Fruit fly (Drosophila melanogaster) whole organism, embryonic: ENCODE results near the gene CG11263.

Experiments used
- ATbp ChIP-seq: fragments of 200-800 bp; sonication (Bioruptor generic); optimal IDR thresholded peaks from 2 replicates; lab custom pipeline; 2017; ENCODE audit warnings: missing biosample characterization, mild to moderate bottlenecking, missing genetic modification characterization, missing genetic modification reagents
- Aef1 ChIP-seq: fragments of 200-800 bp; sonication (Bioruptor generic); IDR thresholded peaks from 3 replicates; pipeline ENCODE4 v1.3.6; 2022; ENCODE audit warnings: missing biosample characterization, missing genetic modification characterization
- BEAF-32 ChIP-seq: fragments of 200-800 bp; sonication (Bioruptor generic); optimal IDR thresholded peaks from 3 replicates; lab custom pipeline; 2017; ENCODE audit warnings: missing biosample characterization, missing genetic modification characterization, mild to moderate bottlenecking, moderate library complexity, missing genetic modification reagents
- BtbVII ChIP-seq: fragments of 200-800 bp; sonication (Bioruptor generic); optimal IDR thresholded peaks from 3 replicates; lab custom pipeline; 2017; ENCODE audit warnings: missing biosample characterization, mild to moderate bottlenecking, missing genetic modification characterization
- CG11247 ChIP-seq: fragments of 200-800 bp; sonication (Bioruptor generic); IDR thresholded peaks from 2 replicates; pipeline ENCODE4 v1.3.6; 2022; ENCODE audit warnings: missing biosample characterization, missing genetic modification characterization
- CG1603 ChIP-seq: fragments of 200-800 bp; sonication (Bioruptor generic); optimal IDR thresholded peaks from 2 replicates; lab custom pipeline; 2019; ENCODE audit warnings: missing biosample characterization, mild to moderate bottlenecking, missing genetic modification characterization, moderate library complexity
- CG1647 ChIP-seq: fragments of 200-800 bp; sonication (Bioruptor generic); optimal IDR thresholded peaks from 3 replicates; lab custom pipeline; 2016; ENCODE audit warnings: missing biosample characterization, missing genetic modification characterization
- CG16779 ChIP-seq: fragments of 200-800 bp; sonication (Bioruptor generic); IDR thresholded peaks from 2 replicates; pipeline ENCODE4 v1.3.6; 2022; ENCODE audit warnings: missing biosample characterization, missing genetic modification characterization
- CG16813 ChIP-seq: fragments of 200-800 bp; sonication (Bioruptor generic); IDR thresholded peaks from 3 replicates; pipeline ENCODE4 v1.3.6; 2022; ENCODE audit warnings: missing biosample characterization, missing genetic modification characterization; ENCODE audit not compliant: partially characterized antibody
- CG17359 ChIP-seq: fragments of 200-800 bp; sonication (Bioruptor generic); optimal IDR thresholded peaks from 3 replicates; lab custom pipeline; 2018; ENCODE audit warnings: missing biosample characterization, mild to moderate bottlenecking, missing genetic modification characterization, moderate library complexity
- CG1792 ChIP-seq: fragments of 200-800 bp; sonication (Bioruptor generic); optimal IDR thresholded peaks from 2 replicates; lab custom pipeline; 2016; ENCODE audit warnings: missing biosample characterization, missing genetic modification characterization
- CG18619 ChIP-seq: fragments of 200-800 bp; sonication (Bioruptor generic); optimal IDR thresholded peaks from 3 replicates; lab custom pipeline; 2017; ENCODE audit warnings: missing biosample characterization, mild to moderate bottlenecking, missing genetic modification characterization
- CG3065 ChIP-seq: fragments of 200-800 bp; sonication (Bioruptor generic); optimal IDR thresholded peaks from 2 replicates; lab custom pipeline; 2016; ENCODE audit warnings: missing biosample characterization, missing genetic modification characterization
- CG31388 ChIP-seq: fragments of 200-800 bp; sonication (Bioruptor generic); optimal IDR thresholded peaks from 2 replicates; lab custom pipeline; 2016; ENCODE audit warnings: missing biosample characterization, missing genetic modification characterization
- CG3726 ChIP-seq: fragments of 200-800 bp; sonication (Bioruptor generic); IDR thresholded peaks from 3 replicates; pipeline ENCODE4, ENCODE4 v1.3.6; 2022; ENCODE audit warnings: missing biosample characterization, missing genetic modification characterization
- CG4360 ChIP-seq: fragments of 200-800 bp; sonication (Bioruptor generic); IDR thresholded peaks from 2 replicates; pipeline ENCODE4 v1.3.6; 2022; ENCODE audit warnings: missing biosample characterization, missing genetic modification characterization
- CG4617 ChIP-seq: fragments of 200-800 bp; sonication (Bioruptor generic); optimal IDR thresholded peaks from 3 replicates; lab custom pipeline; 2016; ENCODE audit warnings: missing biosample characterization, missing genetic modification characterization, borderline replicate concordance
- CG5953 ChIP-seq: fragments of 200-800 bp; sonication (Bioruptor generic); IDR thresholded peaks from 2 replicates; pipeline ENCODE4 v1.3.6; 2022; ENCODE audit warnings: missing biosample characterization, missing genetic modification characterization
- CG6854 ChIP-seq: fragments of 200-800 bp; sonication (Bioruptor generic); optimal IDR thresholded peaks from 3 replicates; lab custom pipeline; 2017; ENCODE audit warnings: missing biosample characterization, mild to moderate bottlenecking, missing genetic modification characterization
- CG8944 ChIP-seq: fragments of 200-800 bp; sonication (Bioruptor generic); optimal IDR thresholded peaks from 3 replicates; lab custom pipeline; 2016; ENCODE audit warnings: missing biosample characterization, missing genetic modification characterization
- CG9817 ChIP-seq: fragments of 200-800 bp; sonication (Bioruptor generic); optimal IDR thresholded peaks from 2 replicates; lab custom pipeline; 2018; ENCODE audit warnings: missing biosample characterization, mild to moderate bottlenecking, missing genetic modification characterization, moderate library complexity
- D19A ChIP-seq: fragments of 200-800 bp; optimal IDR thresholded peaks from 3 replicates; lab custom pipeline; 2019; ENCODE audit warnings: missing biosample characterization, mild to moderate bottlenecking, missing genetic modification characterization, moderate library complexity
- Dip2 ChIP-seq: fragments of 200-800 bp; sonication (Bioruptor generic); IDR thresholded peaks from 2 replicates; pipeline ENCODE4 v1.3.6; 2022; ENCODE audit warnings: missing biosample characterization, missing genetic modification characterization
- GATAe ChIP-seq: fragments of 200-800 bp; sonication (Bioruptor generic); conservative IDR thresholded peaks from 2 replicates; pipeline ENCODE4 v1.3.6; 2022; ENCODE audit warnings: missing biosample characterization, missing genetic modification characterization
- Gsc ChIP-seq: fragments of 200-800 bp; sonication (Bioruptor generic); IDR thresholded peaks from 2 replicates; pipeline ENCODE4 v1.3.6; 2022; ENCODE audit warnings: missing biosample characterization, missing genetic modification characterization
- Hey ChIP-seq: fragments of 200-800 bp; sonication (Bioruptor generic); optimal IDR thresholded peaks from 3 replicates; lab custom pipeline; 2018; ENCODE audit warnings: missing biosample characterization, mild to moderate bottlenecking, missing genetic modification characterization
- Kr ChIP-seq: fragments of 200-800 bp; sonication (Bioruptor generic); optimal IDR thresholded peaks from 2 replicates; lab custom pipeline; 2017; ENCODE audit warnings: missing biosample characterization, mild to moderate bottlenecking, missing genetic modification characterization
- Med ChIP-seq: fragments of 200-800 bp; sonication (Bioruptor generic); peaks from one replicate; lab custom pipeline; 2016; ENCODE audit warnings: missing biosample characterization, missing genetic modification characterization, mild to moderate bottlenecking, inconsistent platforms, moderate library complexity
- Myb ChIP-seq: fragments of 200-800 bp; sonication (Bioruptor generic); optimal IDR thresholded peaks from 2 replicates; lab custom pipeline; 2016; ENCODE audit warnings: missing biosample characterization, missing genetic modification characterization
- NfI ChIP-seq: fragments of 200-800 bp; sonication (Bioruptor generic); optimal IDR thresholded peaks from 3 replicates; lab custom pipeline; 2018; ENCODE audit warnings: missing biosample characterization, mild to moderate bottlenecking, missing genetic modification characterization, moderate library complexity
- Ravus ChIP-seq: fragments of 200-800 bp; sonication (Bioruptor generic); IDR thresholded peaks from 2 replicates; pipeline ENCODE4 v1.3.6; 2022; ENCODE audit warnings: missing biosample characterization, missing genetic modification characterization
- Six4 ChIP-seq: fragments of 200-800 bp; sonication (Bioruptor generic); optimal IDR thresholded peaks from 2 replicates; lab custom pipeline; 2016; ENCODE audit warnings: missing biosample characterization, missing genetic modification characterization
- Xbp1 ChIP-seq: fragments of 200-800 bp; sonication (Bioruptor generic); optimal IDR thresholded peaks from 3 replicates; lab custom pipeline; 2016; ENCODE audit warnings: missing biosample characterization, mild to moderate bottlenecking, missing genetic modification characterization
- aop ChIP-seq: fragments of 200-800 bp; sonication (Bioruptor generic); IDR thresholded peaks from 2 replicates; pipeline ENCODE4 v1.3.6; 2022; ENCODE audit warnings: missing biosample characterization, missing genetic modification characterization
- ato ChIP-seq: fragments of 200-800 bp; sonication (Bioruptor generic); IDR thresholded peaks from 2 replicates; pipeline ENCODE4 v1.3.6; 2022; ENCODE audit warnings: missing biosample characterization, missing genetic modification characterization; ENCODE audit not compliant: partially characterized antibody
- br ChIP-seq: fragments of >200 bp; optimal IDR thresholded peaks from 2 replicates; lab custom pipeline; 2017
- dmrt11E ChIP-seq: fragments of 200-800 bp; sonication (Bioruptor generic); optimal IDR thresholded peaks from 3 replicates; lab custom pipeline; 2018; ENCODE audit warnings: missing biosample characterization, mild to moderate bottlenecking, missing genetic modification characterization, moderate library complexity
- ems ChIP-seq: fragments of 200-800 bp; sonication (Bioruptor generic); optimal IDR thresholded peaks from 3 replicates; lab custom pipeline; 2016; ENCODE audit warnings: missing biosample characterization, missing genetic modification characterization
- ewg ChIP-seq: fragments of 200-800 bp; sonication (Bioruptor generic); optimal IDR thresholded peaks from 3 replicates; lab custom pipeline; 2017; ENCODE audit warnings: mild to moderate bottlenecking, missing biosample characterization, missing genetic modification reagents, missing genetic modification characterization
- fru ChIP-seq: fragments of >200 bp; optimal IDR thresholded peaks from 2 replicates; lab custom pipeline; 2017
- ftz-f1 ChIP-seq: fragments of 200-800 bp; sonication (Bioruptor generic); optimal IDR thresholded peaks from 2 replicates; lab custom pipeline; 2016; ENCODE audit warnings: missing biosample characterization, missing genetic modification characterization
- h ChIP-seq: fragments of >200 bp; optimal IDR thresholded peaks from 2 replicates; lab custom pipeline; 2017
- odd ChIP-seq: fragments of 200-800 bp; sonication (Bioruptor generic); optimal IDR thresholded peaks from 2 replicates; lab custom pipeline; 2017; ENCODE audit warnings: missing biosample characterization, mild to moderate bottlenecking, missing genetic modification characterization
- repo ChIP-seq: fragments of 200-800 bp; sonication (Bioruptor generic); optimal IDR thresholded peaks from 2 replicates; lab custom pipeline; 2016; ENCODE audit warnings: missing biosample characterization, missing genetic modification characterization
- sens ChIP-seq: fragments of 200-800 bp; sonication (Bioruptor generic); peaks from one replicate; lab custom pipeline; 2016; ENCODE audit warnings: missing biosample characterization, missing genetic modification characterization
- seq ChIP-seq: fragments of 200-800 bp; sonication (Bioruptor generic); IDR thresholded peaks from 2 replicates; pipeline ENCODE4 v1.3.6; 2022; ENCODE audit warnings: missing biosample characterization, missing genetic modification characterization
- slp2 ChIP-seq: fragments of 200-800 bp; sonication (Bioruptor generic); optimal IDR thresholded peaks from 2 replicates; lab custom pipeline; 2016; ENCODE audit warnings: missing biosample characterization, missing genetic modification characterization
- tio ChIP-seq: fragments of 200-800 bp; sonication (Bioruptor generic); optimal IDR thresholded peaks from 2 replicates; lab custom pipeline; 2017; ENCODE audit warnings: missing biosample characterization, missing genetic modification characterization, inconsistent platforms
- z ChIP-seq: fragments of 200-800 bp; sonication (Bioruptor generic); IDR thresholded peaks from 3 replicates; pipeline ENCODE4 v1.3.6; 2022; ENCODE audit warnings: missing biosample characterization, missing genetic modification characterization
- zf30C ChIP-seq: fragments of 200-800 bp; sonication (Bioruptor generic); optimal IDR thresholded peaks from 3 replicates; lab custom pipeline; 2018; ENCODE audit warnings: missing biosample characterization, mild to moderate bottlenecking, missing genetic modification characterization

CG11263 gene

DNA sequence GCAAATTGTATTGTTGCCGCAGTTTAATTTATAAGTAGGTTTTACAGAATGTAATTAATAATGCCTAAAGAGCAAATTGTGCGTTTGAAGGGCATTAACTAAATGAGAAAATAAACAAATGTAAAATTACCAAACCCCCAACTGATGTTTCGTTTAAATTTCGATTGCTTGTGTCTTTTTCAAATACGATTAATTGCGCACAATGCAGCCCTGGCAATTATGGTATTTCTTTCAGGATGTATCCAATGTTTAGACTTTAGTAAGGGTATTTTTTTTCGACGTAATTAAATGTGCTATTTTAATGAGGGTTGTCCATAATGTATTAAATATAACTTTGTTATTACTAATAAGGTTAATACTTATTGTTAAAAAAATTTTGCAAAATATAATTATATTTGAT is 34.2 kb downstream of the CG11263 start (continued):
- TF ChIP-seq Six4 (GFP tag; lab: Kevin White, UChicago) (no peak), CG11247 (GFP tag; lab: Robert Waterston, UW) (no peak), Kr (no peak), br (lab: Kevin White, UChicago) (no peak), CG17359 (tag; lab: Kevin White, UChicago) (no peak), Xbp1 (no peak), BtbVII (no peak), CG5953 (GFP tag; lab: Robert Waterston, UW) (no peak), CG1792 (GFP tag; lab: Kevin White, UChicago) (no peak), ATbp (GFP tag; lab: Kevin White, UChicago) (no peak)

- TF ChIP-seq GATAe (GFP tag; lab: Robert Waterston, UW) (peak; percentile 43; the same call in 1 of the 2 replicates), repo (peak; percentile 81), h (no peak), CG6854 (GFP tag; lab: Kevin White, UChicago) (peak; percentile 94), aop (no peak), fru (lab: Kevin White, UChicago) (no peak), BEAF-32 (GFP tag; lab: Kevin White, UChicago) (peak; percentile 53), NfI (GFP tag; lab: Kevin White, UChicago) (peak; percentile 96), z (GFP tag; lab: Robert Waterston, UW) (peak; percentile 50; the same call in 1 of the 3 replicates), tio (GFP tag; lab: Kevin White, UChicago) (no peak), Hey (peak; percentile 95), CG9817 (tag; lab: Kevin White, UChicago) (peak; percentile 81), sens (GFP tag; lab: Kevin White, UChicago) (peak; percentile 95), Aef1 (GFP tag; lab: Robert Waterston, UW) (peak; percentile 72; the same call in 2 of the 3 replicates), Ravus (GFP tag; lab: Robert Waterston, UW) (peak; percentile 1; the same call in 1 of the 2 replicates), D19A (tag; lab: Kevin White, UChicago) (peak; percentile 43), Myb (GFP tag; lab: Kevin White, UChicago) (peak; percentile 60), zf30C (GFP tag; lab: Kevin White, UChicago) (peak; percentile 76), CG18619 (GFP tag; lab: Kevin White, UChicago) (peak; percentile 96), CG1603 (tag; lab: Kevin White, UChicago) (peak; percentile 95), CG31388 (GFP tag; lab: Kevin White, UChicago) (peak; percentile 4), Gsc (GFP tag; lab: Robert Waterston, UW) (no peak), slp2 (peak; percentile 88), CG8944 (GFP tag; lab: Kevin White, UChicago) (peak; percentile 74), CG3726 (GFP tag; lab: Robert Waterston, UW) (peak; percentile 82), ems (GFP tag; lab: Kevin White, UChicago) (peak; percentile 79), odd (GFP tag; lab: Kevin White, UChicago) (peak; percentile 98), ftz-f1 (GFP tag; lab: Kevin White, UChicago) (peak; percentile 65), CG3065 (GFP tag; lab: Kevin White, UChicago) (peak; percentile 49), dmrt11E (tag; lab: Kevin White, UChicago) (peak; percentile 78), CG4617 (GFP tag; lab: Kevin White, UChicago) (peak; percentile 68), CG1647 (GFP tag; lab: Kevin White, UChicago) (peak; percentile 74), Med (peak; percentile 99), ewg (peak; percentile 88), CG4360 (GFP tag; lab: Robert Waterston, UW) (peak; percentile 56), seq (GFP tag; lab: Robert Waterston, UW) (peak; percentile 81), Dip2 (GFP tag; lab: Robert Waterston, UW) (peak; percentile 62), CG16813 (peak; percentile 51), CG16779 (GFP tag; lab: Robert Waterston, UW) (peak; percentile 90), ato (GFP tag; lab: Robert Waterston, UW) (peak; percentile 35; the same call in 1 of the 2 replicates)
Observed at dm6 chr3L:13041292-13042067, 34.9 kb downstream of the CG11263 start, which contains the start of gene RpS4. RpS4 (plus strand) TSS chr3L:13041756.
